Fruit fly (Drosophila melanogaster) whole organism, pupa: Measurements from ENCODE around the gene MKP-4.

Experiments
- CG14655 ChIP-seq: fragments of 200-800 bp; sonication (Bioruptor generic); optimal IDR thresholded peaks from 3 replicates; lab custom pipeline; 2017; ENCODE audit warnings: mild to moderate bottlenecking, missing biosample characterization, missing genetic modification reagents, missing genetic modification characterization
- CG4496 ChIP-seq: fragments of 200-800 bp; sonication (Bioruptor generic); IDR thresholded peaks from 3 replicates; pipeline ENCODE4 v1.3.6; 2022; ENCODE audit warnings: missing biosample characterization, missing genetic modification characterization
- CG8301 ChIP-seq: fragments of 200-800 bp; sonication (Bioruptor generic); optimal IDR thresholded peaks from 2 replicates; lab custom pipeline; 2018; ENCODE audit warnings: missing biosample characterization, mild to moderate bottlenecking, missing genetic modification characterization
- D1 ChIP-seq: fragments of 200-800 bp; sonication (Bioruptor generic); optimal IDR thresholded peaks from 2 replicates; lab custom pipeline; 2018; ENCODE audit warnings: missing biosample characterization, mild to moderate bottlenecking, missing genetic modification characterization, moderate library complexity
- Ets98B ChIP-seq: fragments of 200-800 bp; sonication (Bioruptor generic); IDR thresholded peaks from 2 replicates; pipeline ENCODE4 v1.3.6; 2022; ENCODE audit warnings: missing biosample characterization, missing genetic modification characterization
- Pif1A ChIP-seq: fragments of 200-800 bp; sonication (Bioruptor generic); optimal IDR thresholded peaks from 3 replicates; lab custom pipeline; 2016; ENCODE audit warnings: missing biosample characterization, missing genetic modification characterization
- Pif1B ChIP-seq: fragments of 200-800 bp; sonication (Bioruptor generic); optimal IDR thresholded peaks from 3 replicates; lab custom pipeline; 2016; ENCODE audit warnings: missing biosample characterization, missing genetic modification characterization
- fd96Ca ChIP-seq: fragments of 200-800 bp; sonication (Bioruptor generic); IDR thresholded peaks from 3 replicates; pipeline ENCODE4 v1.3.6; 2022; ENCODE audit warnings: missing biosample characterization, missing genetic modification characterization
- gl ChIP-seq: fragments of 200-800 bp; sonication (Bioruptor generic); optimal IDR thresholded peaks from 2 replicates; lab custom pipeline; 2018; ENCODE audit warnings: missing biosample characterization, mild to moderate bottlenecking, missing genetic modification characterization
- rn ChIP-seq: fragments of 200-800 bp; sonication (Bioruptor generic); IDR thresholded peaks from 2 replicates; pipeline ENCODE4 v1.3.6; 2022; ENCODE audit warnings: missing biosample characterization, missing genetic modification characterization

DNA sequence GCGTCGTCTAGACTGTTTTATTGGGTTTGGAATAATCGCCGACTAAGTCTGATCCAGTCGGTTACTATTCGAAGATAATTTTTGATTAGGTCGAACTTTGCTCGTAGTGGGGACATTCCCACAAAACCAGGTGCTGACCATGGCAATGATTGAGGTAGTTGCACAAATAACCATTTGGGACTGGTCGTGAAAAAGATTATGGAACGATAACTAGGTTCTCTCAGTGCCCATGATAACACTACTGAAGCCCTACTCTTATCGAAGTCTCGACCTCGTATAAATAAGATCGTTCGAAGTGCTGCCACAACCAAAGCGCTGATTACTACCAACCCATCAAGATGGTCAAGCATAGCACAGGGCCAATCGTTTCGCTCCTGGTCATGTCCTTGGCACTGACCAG lies 30.6 kb upstream of the MKP-4 start, which contains the start of gene CG14205:
- TF ChIP-seq CG14655 (GFP tag; lab: Kevin White, UChicago) = no peak
- TF ChIP-seq fd96Ca (GFP tag; lab: Robert Waterston, UW) = no peak
- no peak for TF ChIP-seq CG8301 (tag; lab: Kevin White, UChicago)
- no peak for TF ChIP-seq Pif1B (GFP tag; lab: Kevin White, UChicago)
- no peak for TF ChIP-seq D1
- no peak for TF ChIP-seq Ets98B (GFP tag; lab: Robert Waterston, UW)
- TF ChIP-seq rn = no peak
- TF ChIP-seq Pif1A (GFP tag; lab: Kevin White, UChicago) = no peak
- TF ChIP-seq CG4496 (GFP tag; lab: Robert Waterston, UW) = no peak
- no peak for TF ChIP-seq gl (tag; lab: Kevin White, UChicago)
